Fruit fly (Drosophila melanogaster) whole organism, embryonic: ENCODE data around the gene Inx5.

Experiments
- Asciz ChIP-seq: fragments of 200-800 bp; sonication (Bioruptor generic); optimal IDR thresholded peaks from 2 replicates; lab custom pipeline; 2017; ENCODE audit warnings: missing biosample characterization, mild to moderate bottlenecking, missing genetic modification characterization, missing genetic modification reagents
- B-H2 ChIP-seq: fragments of 200-800 bp; sonication (Bioruptor generic); optimal IDR thresholded peaks from 2 replicates; lab custom pipeline; 2018; ENCODE audit warnings: missing biosample characterization, mild to moderate bottlenecking, missing genetic modification characterization
- CG10366 ChIP-seq: fragments of 200-800 bp; sonication (Bioruptor generic); IDR thresholded peaks from 2 replicates; pipeline ENCODE4 v1.3.6; 2022; ENCODE audit warnings: missing biosample characterization, missing genetic modification characterization
- CG11695 ChIP-seq: fragments of 200-800 bp; sonication (Bioruptor generic); IDR thresholded peaks from 3 replicates; pipeline ENCODE4 v1.3.6; 2022; ENCODE audit warnings: missing biosample characterization, missing genetic modification characterization
- CG13296 ChIP-seq: fragments of 200-800 bp; sonication (Bioruptor generic); optimal IDR thresholded peaks from 3 replicates; lab custom pipeline; 2018; ENCODE audit warnings: missing biosample characterization, mild to moderate bottlenecking, missing genetic modification characterization
- CG15696 ChIP-seq: fragments of 200-800 bp; sonication (Bioruptor generic); optimal IDR thresholded peaks from 2 replicates; lab custom pipeline; 2019; ENCODE audit warnings: missing biosample characterization, mild to moderate bottlenecking, missing genetic modification characterization, moderate library complexity
- CG1647 ChIP-seq: fragments of 200-800 bp; sonication (Bioruptor generic); optimal IDR thresholded peaks from 3 replicates; lab custom pipeline; 2016; ENCODE audit warnings: missing biosample characterization, missing genetic modification characterization
- CG16813 ChIP-seq: fragments of 200-800 bp; sonication (Bioruptor generic); IDR thresholded peaks from 3 replicates; pipeline ENCODE4 v1.3.6; 2022; ENCODE audit warnings: missing biosample characterization, missing genetic modification characterization; ENCODE audit not compliant: partially characterized antibody
- CG31388 ChIP-seq: fragments of 200-800 bp; sonication (Bioruptor generic); optimal IDR thresholded peaks from 2 replicates; lab custom pipeline; 2016; ENCODE audit warnings: missing biosample characterization, missing genetic modification characterization
- CG32767 ChIP-seq: fragments of 200-800 bp; sonication (Bioruptor generic); IDR thresholded peaks from 2 replicates; pipeline ENCODE4 v1.3.6; 2022; ENCODE audit warnings: missing biosample characterization, missing genetic modification characterization
- CG33557 ChIP-seq: fragments of 200-800 bp; sonication (Bioruptor generic); optimal IDR thresholded peaks from 2 replicates; lab custom pipeline; 2019; ENCODE audit warnings: missing biosample characterization, mild to moderate bottlenecking, missing genetic modification characterization, moderate library complexity
- CG4282 ChIP-seq: fragments of 200-800 bp; sonication (Bioruptor generic); optimal IDR thresholded peaks from 2 replicates; lab custom pipeline; 2016; ENCODE audit warnings: missing biosample characterization, missing genetic modification characterization
- CG4730 ChIP-seq: fragments of 200-800 bp; sonication (Bioruptor generic); IDR thresholded peaks from 2 replicates; pipeline ENCODE4 v1.3.6; 2022; ENCODE audit warnings: missing biosample characterization, missing genetic modification characterization
- CG6854 ChIP-seq: fragments of 200-800 bp; sonication (Bioruptor generic); optimal IDR thresholded peaks from 3 replicates; lab custom pipeline; 2017; ENCODE audit warnings: missing biosample characterization, mild to moderate bottlenecking, missing genetic modification characterization
- CG7987 ChIP-seq: fragments of 200-800 bp; sonication (Bioruptor generic); optimal IDR thresholded peaks from 2 replicates; lab custom pipeline; 2018; ENCODE audit warnings: missing biosample characterization, mild to moderate bottlenecking, missing genetic modification characterization, moderate library complexity
- CG9932 ChIP-seq: fragments of 200-800 bp; sonication (Bioruptor generic); IDR thresholded peaks from 2 replicates; pipeline ENCODE4 v1.3.6; 2022; ENCODE audit warnings: missing biosample characterization, missing genetic modification characterization
- D19B ChIP-seq: fragments of 200-800 bp; sonication (Bioruptor generic); optimal IDR thresholded peaks from 2 replicates; lab custom pipeline; 2017; ENCODE audit warnings: missing biosample characterization, mild to moderate bottlenecking, missing genetic modification characterization
- Dek ChIP-seq: fragments of 200-800 bp; sonication (Bioruptor generic); optimal IDR thresholded peaks from 3 replicates; lab custom pipeline; 2019; ENCODE audit warnings: missing biosample characterization, mild to moderate bottlenecking, missing genetic modification characterization, moderate library complexity
- Dip2 ChIP-seq: fragments of 200-800 bp; sonication (Bioruptor generic); IDR thresholded peaks from 2 replicates; pipeline ENCODE4 v1.3.6; 2022; ENCODE audit warnings: missing biosample characterization, missing genetic modification characterization
- E2f1 ChIP-seq: fragments of 200-800 bp; sonication (Bioruptor generic); IDR thresholded peaks from 2 replicates; pipeline ENCODE4 v1.3.6; 2022; ENCODE audit warnings: missing biosample characterization, missing genetic modification characterization
- E2f2 ChIP-seq: fragments of 200-800 bp; sonication (Bioruptor generic); IDR thresholded peaks from 2 replicates; pipeline ENCODE4 v1.3.6; 2022; ENCODE audit warnings: missing biosample characterization, missing genetic modification characterization
- ERR ChIP-seq: fragments of 200-800 bp; sonication (Bioruptor generic); optimal IDR thresholded peaks from 2 replicates; lab custom pipeline; 2016; ENCODE audit warnings: missing biosample characterization, missing genetic modification characterization
- H15 ChIP-seq: fragments of 200-800 bp; sonication (Bioruptor generic); IDR thresholded peaks from 3 replicates; pipeline ENCODE4 v1.3.6; 2022; ENCODE audit warnings: missing biosample characterization, missing genetic modification characterization
- Hr3 ChIP-seq: fragments of 200-800 bp; sonication (Bioruptor generic); optimal IDR thresholded peaks from 3 replicates; lab custom pipeline; 2016; ENCODE audit warnings: missing biosample characterization, missing genetic modification characterization
- MTF-1 ChIP-seq: fragments of 200-800 bp; sonication (Bioruptor generic); optimal IDR thresholded peaks from 2 replicates; lab custom pipeline; 2018; ENCODE audit warnings: missing biosample characterization, mild to moderate bottlenecking, missing genetic modification characterization, borderline replicate concordance
- Nf-YA ChIP-seq: fragments of 200-800 bp; sonication (Bioruptor generic); IDR thresholded peaks from 2 replicates; pipeline ENCODE4 v1.3.6; 2022; ENCODE audit warnings: missing biosample characterization, missing genetic modification characterization
- Ravus ChIP-seq: fragments of 200-800 bp; sonication (Bioruptor generic); IDR thresholded peaks from 2 replicates; pipeline ENCODE4 v1.3.6; 2022; ENCODE audit warnings: missing biosample characterization, missing genetic modification characterization
- Scr ChIP-seq: fragments of 200-800 bp; sonication (Bioruptor generic); IDR thresholded peaks from 2 replicates; pipeline ENCODE4 v1.3.6; 2022; ENCODE audit warnings: missing biosample characterization, missing genetic modification characterization; ENCODE audit not compliant: partially characterized antibody
- Spps ChIP-seq: fragments of 200-800 bp; sonication (Bioruptor generic); optimal IDR thresholded peaks from 2 replicates; lab custom pipeline; 2018; ENCODE audit warnings: missing biosample characterization, mild to moderate bottlenecking, missing genetic modification characterization
- TFAM ChIP-seq: fragments of 200-800 bp; sonication (Bioruptor generic); optimal IDR thresholded peaks from 2 replicates; lab custom pipeline; 2017; ENCODE audit warnings: missing biosample characterization, missing genetic modification characterization, inconsistent platforms
- YL-1 ChIP-seq: fragments of 200-800 bp; sonication (Bioruptor generic); optimal IDR thresholded peaks from 3 replicates; lab custom pipeline; 2017; ENCODE audit warnings: missing biosample characterization, mild to moderate bottlenecking, missing genetic modification characterization
- ab ChIP-seq: fragments of 200-800 bp; sonication (Bioruptor generic); optimal IDR thresholded peaks from 2 replicates; lab custom pipeline; 2016; ENCODE audit warnings: missing biosample characterization, missing genetic modification characterization
- bbx ChIP-seq: fragments of 200-800 bp; sonication (Bioruptor generic); IDR thresholded peaks from 2 replicates; pipeline ENCODE4 v1.3.6; 2022; ENCODE audit warnings: missing biosample characterization, missing genetic modification characterization; ENCODE audit not compliant: partially characterized antibody
- chm ChIP-seq: fragments of 200-800 bp; sonication (Bioruptor generic); IDR thresholded peaks from 2 replicates; pipeline ENCODE4 v1.3.6; 2022; ENCODE audit warnings: missing biosample characterization, missing genetic modification characterization
- da ChIP-seq: fragments of 200-800 bp; sonication (Bioruptor generic); optimal IDR thresholded peaks from 2 replicates; lab custom pipeline; 2016; ENCODE audit warnings: missing biosample characterization, missing genetic modification characterization
- ems ChIP-seq: fragments of 200-800 bp; sonication (Bioruptor generic); optimal IDR thresholded peaks from 3 replicates; lab custom pipeline; 2016; ENCODE audit warnings: missing biosample characterization, missing genetic modification characterization
- gem ChIP-seq: fragments of 200-800 bp; sonication (Bioruptor generic); optimal IDR thresholded peaks from 2 replicates; lab custom pipeline; 2019; ENCODE audit warnings: missing biosample characterization, mild to moderate bottlenecking, missing genetic modification characterization, moderate library complexity
- gro ChIP-seq: fragments of 200-800 bp; sonication (Bioruptor generic); optimal IDR thresholded peaks from 2 replicates; lab custom pipeline; 2016; ENCODE audit warnings: missing biosample characterization, missing genetic modification characterization
- insv ChIP-seq, 2 experiments: fragments of 200-800 bp; sonication (Bioruptor generic); optimal IDR thresholded peaks; 3 replicates each; lab custom pipeline; 2016 to 2018; ENCODE audit warnings: missing biosample characterization in 2 of 2, missing genetic modification characterization in 2 of 2
- jing ChIP-seq: fragments of 200-800 bp; sonication (Bioruptor generic); optimal IDR thresholded peaks from 2 replicates; lab custom pipeline; 2018; ENCODE audit warnings: missing biosample characterization, mild to moderate bottlenecking, missing genetic modification characterization
- ken ChIP-seq: fragments of 200-800 bp; sonication (Bioruptor generic); IDR thresholded peaks from 3 replicates; pipeline ENCODE4 v1.3.6; 2022; ENCODE audit warnings: missing biosample characterization, missing genetic modification characterization
- klu ChIP-seq: fragments of 200-800 bp; sonication (Bioruptor generic); IDR thresholded peaks from 2 replicates; pipeline ENCODE4 v1.3.6; 2022; ENCODE audit warnings: missing biosample characterization, missing genetic modification characterization
- kni ChIP-seq: fragments of 200-800 bp; sonication (Bioruptor generic); optimal IDR thresholded peaks from 3 replicates; lab custom pipeline; 2017; ENCODE audit warnings: mild to moderate bottlenecking, missing biosample characterization, missing genetic modification reagents, missing genetic modification characterization
- odd ChIP-seq: fragments of 200-800 bp; sonication (Bioruptor generic); optimal IDR thresholded peaks from 2 replicates; lab custom pipeline; 2017; ENCODE audit warnings: missing biosample characterization, mild to moderate bottlenecking, missing genetic modification characterization
- org-1 ChIP-seq: fragments of 200-800 bp; sonication (Bioruptor generic); optimal IDR thresholded peaks from 2 replicates; lab custom pipeline; 2017; ENCODE audit warnings: missing biosample characterization, missing genetic modification characterization
- pnt ChIP-seq: fragments of 200-800 bp; sonication (Bioruptor generic); optimal IDR thresholded peaks from 3 replicates; lab custom pipeline; 2016; ENCODE audit warnings: missing biosample characterization, missing genetic modification characterization
- pros ChIP-seq: fragments of 200-800 bp; sonication (Bioruptor generic); optimal IDR thresholded peaks from 3 replicates; lab custom pipeline; 2019; ENCODE audit warnings: missing biosample characterization, mild to moderate bottlenecking, missing genetic modification characterization, moderate library complexity
- salm ChIP-seq: fragments of 200-800 bp; sonication (Bioruptor generic); optimal IDR thresholded peaks from 2 replicates; lab custom pipeline; 2018; ENCODE audit warnings: missing biosample characterization, mild to moderate bottlenecking, missing genetic modification characterization
- sqz ChIP-seq: fragments of 200-800 bp; sonication (Bioruptor generic); optimal IDR thresholded peaks from 3 replicates; lab custom pipeline; 2018; ENCODE audit warnings: missing biosample characterization, mild to moderate bottlenecking, missing genetic modification characterization
- tap ChIP-seq: fragments of 200-800 bp; optimal IDR thresholded peaks from 3 replicates; lab custom pipeline; 2019; ENCODE audit warnings: missing biosample characterization, mild to moderate bottlenecking, missing genetic modification characterization, moderate library complexity
- unpg ChIP-seq: fragments of 200-800 bp; sonication (Bioruptor generic); optimal IDR thresholded peaks from 3 replicates; lab custom pipeline; 2018; ENCODE audit warnings: missing biosample characterization, mild to moderate bottlenecking, missing genetic modification characterization, moderate library complexity
- wek ChIP-seq: fragments of 200-800 bp; sonication (Bioruptor generic); optimal IDR thresholded peaks from 3 replicates; lab custom pipeline; 2018; ENCODE audit warnings: missing biosample characterization, mild to moderate bottlenecking, missing genetic modification characterization, moderate library complexity

Gene Inx5

dm6 chrX:19193336-19193735 lies 22.7 kb upstream of the Inx5 start, which contains the start of the genes CG7914 and CG14194 (continued):
- TF ChIP-seq CG4730 (GFP tag; lab: Robert Waterston, UW): no peak
- TF ChIP-seq H15 (GFP tag; lab: Robert Waterston, UW): no peak
- no peak for TF ChIP-seq org-1
- no peak for TF ChIP-seq CG32767 (GFP tag; lab: Robert Waterston, UW)
- TF ChIP-seq pros: no peak
- TF ChIP-seq insv (GFP tag; optimal IDR thresholded peaks at IDR 0.05; lab: Kevin White, UChicago): no peak
- no peak for TF ChIP-seq CG4282 (GFP tag; lab: Kevin White, UChicago)
- no peak for TF ChIP-seq gro
- no peak for TF ChIP-seq salm (tag; lab: Kevin White, UChicago)
- no peak for TF ChIP-seq tap (tag; lab: Kevin White, UChicago)
- no peak for TF ChIP-seq sqz (GFP tag; lab: Kevin White, UChicago)
- TF ChIP-seq MTF-1 (GFP tag; lab: Kevin White, UChicago): no peak
- no peak for TF ChIP-seq CG7987 (GFP tag; lab: Kevin White, UChicago)
- no peak for TF ChIP-seq kni
- no peak for TF ChIP-seq CG11695
- TF ChIP-seq TFAM (GFP tag; lab: Kevin White, UChicago): no peak
- peak; percentile 89 for TF ChIP-seq bbx
- no peak for TF ChIP-seq ems
- no peak for TF ChIP-seq CG10366 (GFP tag; lab: Robert Waterston, UW)
- no peak for TF ChIP-seq Dip2 (GFP tag; lab: Robert Waterston, UW)
- no peak for TF ChIP-seq CG15696 (tag; lab: Kevin White, UChicago)
- no peak for TF ChIP-seq jing (GFP tag; lab: Kevin White, UChicago)
- TF ChIP-seq gem (tag; lab: Kevin White, UChicago): no peak
- TF ChIP-seq CG6854: no peak
- no peak for TF ChIP-seq Spps (tag; lab: Kevin White, UChicago)
- TF ChIP-seq Ravus (GFP tag; lab: Robert Waterston, UW): no peak
- no peak for TF ChIP-seq CG13296
- no peak for TF ChIP-seq Dek
- TF ChIP-seq klu (GFP tag; lab: Robert Waterston, UW): no peak
- TF ChIP-seq Hr3 (GFP tag; lab: Kevin White, UChicago): no peak
- no peak for TF ChIP-seq da
- no peak for TF ChIP-seq pnt
- peak; percentile 15; the same call in 1 of the 2 replicates for TF ChIP-seq CG9932 (GFP tag; lab: Robert Waterston, UW)
- TF ChIP-seq chm (GFP tag; lab: Robert Waterston, UW): no peak
- TF ChIP-seq Nf-YA (GFP tag; lab: Robert Waterston, UW): no peak
- no peak for TF ChIP-seq ken (GFP tag; lab: Robert Waterston, UW)
- TF ChIP-seq E2f2 (GFP tag; lab: Robert Waterston, UW): peak; percentile 65
- TF ChIP-seq CG31388: no peak
- no peak for TF ChIP-seq unpg
- no peak for TF ChIP-seq wek
- peak; percentile 82 for TF ChIP-seq CG16813 (GFP tag; lab: Robert Waterston, UW)
- no peak for TF ChIP-seq odd (GFP tag; lab: Kevin White, UChicago)
- TF ChIP-seq CG1647 (GFP tag; lab: Kevin White, UChicago): no peak
- TF ChIP-seq B-H2 (GFP tag; lab: Kevin White, UChicago): no peak
- TF ChIP-seq CG33557 (GFP tag; lab: Kevin White, UChicago): no peak
- peak; percentile 75 for TF ChIP-seq Scr (GFP tag; lab: Robert Waterston, UW)
- TF ChIP-seq YL-1 (GFP tag; lab: Kevin White, UChicago): peak; percentile 43
- TF ChIP-seq ab (GFP tag; lab: Kevin White, UChicago): no peak
- TF ChIP-seq ERR (GFP tag; lab: Kevin White, UChicago): no peak
- no peak for TF ChIP-seq D19B (GFP tag; lab: Kevin White, UChicago)
- no peak for TF ChIP-seq E2f1
- no peak for TF ChIP-seq Asciz
